Worm (Caenorhabditis elegans) whole organism, young adult: Measurements from ENCODE around the gene hir-1.

Experiments used
- B0019.2 ChIP-seq: fragments of 200-800 bp; sonication (Bioruptor generic); conservative IDR thresholded peaks from 2 replicates; pipeline ENCODE4 v1.3.6; 2022; ENCODE audit warnings: missing genetic modification reagents, missing genetic modification characterization, missing compliant biosample characterization
- F23B12.7 ChIP-seq: sonication (generic microtip); optimal IDR thresholded peaks from 2 replicates; lab custom pipeline; 2017; ENCODE audit warnings: missing genetic modification characterization, mild to moderate bottlenecking, missing compliant biosample characterization, antibody characterized with exemption, moderate library complexity; ENCODE audit not compliant: insufficient read depth
- F39B2.1 ChIP-seq: fragments of 200-800 bp; sonication (Bioruptor generic); IDR thresholded peaks from 2 replicates; pipeline ENCODE4 v1.3.6; 2022; ENCODE audit warnings: missing genetic modification reagents, missing genetic modification characterization, missing compliant biosample characterization
- ama-1 ChIP-seq, 3 experiments: fragments of 150-350 bp in 1 of 3; sonication (generic microtip) in 2 of 3; optimal IDR thresholded peaks; 2 replicates each; lab custom pipeline; 2014 to 2018; ENCODE audit warnings: missing biosample characterization in 2 of 3, missing genetic modification characterization in 2 of 3, missing genetic modification reagents in 2 of 3
- atf-7 ChIP-seq: sonication (generic microtip); optimal IDR thresholded peaks from 2 replicates; lab custom pipeline; 2017; ENCODE audit warnings: mild to moderate bottlenecking, missing genetic modification characterization, missing compliant biosample characterization
- attf-6 ChIP-seq: fragments of 200-800 bp; sonication (Bioruptor generic); IDR thresholded peaks from 2 replicates; pipeline ENCODE4 v1.3.6; 2022; ENCODE audit warnings: missing genetic modification reagents, missing genetic modification characterization, missing compliant biosample characterization
- dpl-1 ChIP-seq: fragments of 150-350 bp; optimal IDR thresholded peaks from 2 replicates; lab custom pipeline; 2014; ENCODE audit warnings: missing biosample characterization, missing genetic modification reagents, missing genetic modification characterization
- unc-62 ChIP-seq: fragments of 150-350 bp; optimal IDR thresholded peaks from 2 replicates; lab custom pipeline; 2014; ENCODE audit warnings: missing biosample characterization, missing genetic modification reagents, missing genetic modification characterization
- zim-3 ChIP-seq: sonication (generic microtip); optimal IDR thresholded peaks from 2 replicates; lab custom pipeline; 2017; ENCODE audit warnings: mild to moderate bottlenecking, missing genetic modification characterization, moderate library complexity, missing compliant biosample characterization
- ztf-25 ChIP-seq: fragments of 200-800 bp; sonication (Bioruptor generic); IDR thresholded peaks from 2 replicates; pipeline ENCODE4 v1.3.6; 2022; ENCODE audit warnings: missing genetic modification reagents, missing genetic modification characterization, missing compliant biosample characterization

DNA sequence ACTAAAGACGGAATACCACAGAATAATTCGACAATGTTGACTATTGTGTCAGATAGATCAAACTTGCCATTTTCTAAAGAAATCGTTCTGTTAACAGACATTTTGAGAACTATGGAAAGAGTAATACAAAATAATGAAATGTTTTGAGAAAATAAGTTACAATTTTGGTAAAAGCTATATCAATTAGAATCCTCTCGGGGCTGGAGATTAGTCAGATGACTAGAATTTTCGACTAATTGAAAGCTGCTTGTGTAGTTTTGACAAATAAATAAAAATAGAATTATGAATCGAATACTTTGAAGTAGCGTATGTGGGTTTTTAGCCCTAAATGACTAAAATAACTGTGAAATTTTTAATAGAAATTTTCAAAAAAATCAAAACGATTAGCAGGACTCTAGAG, 37.1 kb upstream of the hir-1 start, which contains the start of gene srg-65:
- no peak for TF ChIP-seq atf-7 (tag; lab: Kevin White, UChicago)
- TF ChIP-seq dpl-1 (GFP tag; lab: Kevin White, UChicago) = no peak
- no peak for TF ChIP-seq attf-6 (GFP tag; lab: Robert Waterston, UW)
- TF ChIP-seq ama-1 (optimal IDR thresholded peaks at IDR 0.05; lab: Kevin White, UChicago) = no peak
- TF ChIP-seq ama-1 (GFP tag; optimal IDR thresholded peaks at IDR 0.05; lab: Kevin White, UChicago) = no peak
- TF ChIP-seq B0019.2 (GFP tag; lab: Robert Waterston, UW) = no peak
- no peak for TF ChIP-seq F23B12.7 (tag; lab: Kevin White, UChicago)
- TF ChIP-seq unc-62 (GFP tag; lab: Kevin White, UChicago) = no peak
- no peak for TF ChIP-seq zim-3 (tag; lab: Kevin White, UChicago)
- no peak for TF ChIP-seq F39B2.1 (GFP tag; lab: Robert Waterston, UW)
- no peak for TF ChIP-seq ztf-25
